Worm (Caenorhabditis elegans) whole organism, L4 larva: ENCODE measurements around the gene nhr-241.

ENCODE experiments used
- F37D6.2 ChIP-seq: sonication (generic microtip); optimal IDR thresholded peaks from 2 replicates; lab custom pipeline; 2016; ENCODE audit warnings: mild to moderate bottlenecking, missing genetic modification characterization, missing compliant biosample characterization
- F44E2.7 ChIP-seq: fragments of 200-800 bp; sonication (Bioruptor generic); IDR thresholded peaks from 2 replicates; pipeline ENCODE4 v2.1.2; 2022; ENCODE audit warnings: missing genetic modification characterization, missing compliant biosample characterization
- F49E8.2 ChIP-seq: sonication (generic microtip); optimal IDR thresholded peaks from 2 replicates; lab custom pipeline; 2016; ENCODE audit warnings: missing compliant biosample characterization, mild to moderate bottlenecking, missing genetic modification characterization, borderline replicate concordance
- Y105C5A.15 ChIP-seq: fragments of 200-800 bp; sonication (Bioruptor generic); IDR thresholded peaks from 2 replicates; pipeline ENCODE4 v1.3.6; 2022; ENCODE audit warnings: missing genetic modification characterization, missing compliant biosample characterization
- Y48G9A.11 ChIP-seq: fragments of 200-800 bp; sonication (Bioruptor generic); IDR thresholded peaks from 2 replicates; pipeline ENCODE4 v1.3.6; 2022; ENCODE audit warnings: missing genetic modification reagents, missing genetic modification characterization, missing compliant biosample characterization
- ZK546.5 ChIP-seq, 2 experiments: sonication (generic microtip); optimal IDR thresholded peaks; 2 replicates each; lab custom pipeline; 2017; ENCODE audit warnings: missing biosample characterization in 2 of 2, missing genetic modification characterization in 2 of 2
- aha-1 ChIP-seq: fragments of 150-350 bp; peaks from one replicate; lab custom pipeline; 2014; ENCODE audit warnings: missing biosample characterization, missing genetic modification characterization
- ama-1 ChIP-seq: fragments of 150-350 bp; optimal IDR thresholded peaks from 2 replicates; lab custom pipeline; 2014; ENCODE audit warnings: inconsistent platforms, mixed read lengths
- attf-4 ChIP-seq: sonication (generic microtip); optimal IDR thresholded peaks from 3 replicates; lab custom pipeline; 2017; ENCODE audit warnings: missing biosample characterization, missing genetic modification characterization
- ceh-28 ChIP-seq: fragments of 150-350 bp; optimal IDR thresholded peaks from 2 replicates; lab custom pipeline; 2014; ENCODE audit warnings: missing biosample characterization, missing genetic modification reagents, missing genetic modification characterization
- ceh-44 ChIP-seq: fragments of 200-800 bp; sonication (Bioruptor generic); IDR thresholded peaks from 2 replicates; pipeline ENCODE4 v1.3.6; 2022; ENCODE audit warnings: missing genetic modification reagents, missing genetic modification characterization, missing compliant biosample characterization
- ces-1 ChIP-seq: fragments of 150-350 bp; sonication (generic microtip); optimal IDR thresholded peaks from 4 replicates; lab custom pipeline; 2014; ENCODE audit warnings: missing biosample characterization, missing genetic modification reagents, missing genetic modification characterization
- daf-16 ChIP-seq, 3 experiments: sonication (generic microtip); optimal IDR thresholded peaks; 2 replicates each; lab custom pipeline; 2016 to 2017; ENCODE audit warnings: missing genetic modification characterization in 3 of 3, missing genetic modification reagents in 3 of 3, mild to moderate bottlenecking in 2 of 3, missing compliant biosample characterization in 2 of 3, missing biosample characterization in 1 of 3, moderate library complexity in 1 of 3
- daf-19 ChIP-seq: fragments of 200-800 bp; sonication (Bioruptor generic); conservative IDR thresholded peaks from 2 replicates; pipeline ENCODE4 v1.3.6; 2022; ENCODE audit warnings: missing genetic modification characterization, missing compliant biosample characterization
- dmd-9 ChIP-seq: fragments of 200-800 bp; sonication (Bioruptor generic); IDR thresholded peaks from 2 replicates; pipeline ENCODE4 v1.3.6; 2022; ENCODE audit warnings: missing genetic modification reagents, missing genetic modification characterization, missing compliant biosample characterization
- dpl-1 ChIP-seq: fragments of 150-350 bp; optimal IDR thresholded peaks from 2 replicates; lab custom pipeline; 2014; ENCODE audit warnings: missing biosample characterization, missing genetic modification reagents, missing genetic modification characterization
- duxl-1 ChIP-seq: sonication (generic microtip); optimal IDR thresholded peaks from 2 replicates; lab custom pipeline; 2016; ENCODE audit warnings: mild to moderate bottlenecking, missing genetic modification characterization, moderate library complexity, missing compliant biosample characterization; ENCODE audit not compliant: poor library complexity
- dve-1 ChIP-seq: sonication (generic microtip); optimal IDR thresholded peaks from 2 replicates; lab custom pipeline; 2017; ENCODE audit warnings: antibody characterized with exemption, mild to moderate bottlenecking, missing genetic modification characterization, missing compliant biosample characterization; ENCODE audit not compliant: insufficient read depth
- fkh-10 ChIP-seq: fragments of 150-350 bp; optimal IDR thresholded peaks from 2 replicates; lab custom pipeline; 2014; ENCODE audit warnings: missing biosample characterization, missing genetic modification reagents, missing genetic modification characterization
- hif-1 ChIP-seq, 2 experiments: sonication (generic microtip); optimal IDR thresholded peaks; 2 replicates each; lab custom pipeline; 2016 to 2017; ENCODE audit warnings: missing compliant biosample characterization in 2 of 2, missing genetic modification characterization in 2 of 2, missing genetic modification reagents in 2 of 2, missing genotype in 2 of 2, mild to moderate bottlenecking in 1 of 2
- hlh-11 ChIP-seq: fragments of 200-800 bp; sonication (Bioruptor generic); optimal IDR thresholded peaks from 2 replicates; lab custom pipeline; 2018; ENCODE audit warnings: mild to moderate bottlenecking, missing genetic modification characterization, missing compliant biosample characterization
- hlh-30 ChIP-seq: sonication (generic microtip); optimal IDR thresholded peaks from 2 replicates; lab custom pipeline; 2017; ENCODE audit warnings: antibody characterized with exemption, mild to moderate bottlenecking, missing genetic modification characterization, missing compliant biosample characterization; ENCODE audit not compliant: insufficient read depth
- hmg-1.1 ChIP-seq: fragments of 200-800 bp; sonication (Bioruptor generic); IDR thresholded peaks from 2 replicates; pipeline ENCODE4 v1.3.6; 2022; ENCODE audit warnings: missing genetic modification reagents, missing genetic modification characterization, missing compliant biosample characterization
- jun-1 ChIP-seq: fragments of 150-350 bp; optimal IDR thresholded peaks from 2 replicates; lab custom pipeline; 2014; ENCODE audit warnings: missing biosample characterization, missing genetic modification reagents, missing genetic modification characterization
- lin-13 ChIP-seq: fragments of 150-350 bp; optimal IDR thresholded peaks from 2 replicates; lab custom pipeline; 2014; ENCODE audit warnings: missing biosample characterization, missing genetic modification reagents, missing genetic modification characterization
- lsy-2 ChIP-seq, 2 experiments: fragments of 150-350 bp in 1 of 2; sonication (generic microtip) in 1 of 2; optimal IDR thresholded peaks; 2 replicates each; lab custom pipeline; 2014 to 2017; ENCODE audit warnings: missing biosample characterization in 2 of 2, missing genetic modification characterization in 2 of 2
- mdl-1 ChIP-seq, 2 experiments: fragments of 150-350 bp in 1 of 2; sonication (generic microtip) in 1 of 2; optimal IDR thresholded peaks; 2 replicates each; lab custom pipeline; 2014 to 2017; ENCODE audit warnings: missing biosample characterization in 2 of 2, missing genetic modification characterization in 2 of 2
- mep-1 ChIP-seq: fragments of 150-350 bp; sonication (generic microtip); optimal IDR thresholded peaks from 3 replicates; lab custom pipeline; 2014; ENCODE audit warnings: missing biosample characterization, missing genetic modification characterization
- mxl-2 ChIP-seq: fragments of 200-800 bp; sonication (Bioruptor generic); conservative IDR thresholded peaks from 2 replicates; pipeline ENCODE4 v1.3.6; 2022; ENCODE audit warnings: missing genetic modification reagents, missing genetic modification characterization, missing compliant biosample characterization
- nhr-102 ChIP-seq: sonication (generic microtip); optimal IDR thresholded peaks from 2 replicates; lab custom pipeline; 2016; ENCODE audit warnings: mild to moderate bottlenecking, missing genetic modification characterization, moderate library complexity, missing compliant biosample characterization
- nhr-11 ChIP-seq: fragments of 150-350 bp; optimal IDR thresholded peaks from 2 replicates; lab custom pipeline; 2014; ENCODE audit warnings: missing biosample characterization, missing genetic modification characterization
- nhr-237 ChIP-seq: sonication (generic microtip); optimal IDR thresholded peaks from 2 replicates; lab custom pipeline; 2017; ENCODE audit warnings: missing biosample characterization, missing genetic modification characterization
- nhr-28 ChIP-seq: fragments of 150-350 bp; optimal IDR thresholded peaks from 2 replicates; lab custom pipeline; 2014; ENCODE audit warnings: missing biosample characterization, missing genetic modification characterization
- nhr-6 ChIP-seq: fragments of 150-350 bp; optimal IDR thresholded peaks from 2 replicates; lab custom pipeline; 2014; ENCODE audit warnings: missing biosample characterization, missing genetic modification characterization
- nhr-77 ChIP-seq: fragments of 150-350 bp; optimal IDR thresholded peaks from 2 replicates; lab custom pipeline; 2014; ENCODE audit warnings: missing biosample characterization, missing genetic modification characterization
- pha-4 ChIP-seq, 2 experiments: fragments of 150-350 bp in 1 of 2; fragments of 200-800 bp in 1 of 2; sonication (Bioruptor generic) in 1 of 2; IDR thresholded peaks in 1 of 2; optimal IDR thresholded peaks in 1 of 2; 2 replicates each; pipeline versions ENCODE4 v1.3.6 to Lab custom; 2014 to 2022; ENCODE audit warnings: missing genetic modification characterization in 2 of 2, missing genetic modification reagents in 2 of 2, missing biosample characterization in 1 of 2, missing compliant biosample characterization in 1 of 2
- rbr-2 ChIP-seq: sonication (generic microtip); optimal IDR thresholded peaks from 2 replicates; lab custom pipeline; 2016; ENCODE audit warnings: missing genotype, missing genetic modification characterization, missing compliant biosample characterization
- set-16 ChIP-seq: fragments of 200-800 bp; sonication (Bioruptor generic); IDR thresholded peaks from 2 replicates; pipeline ENCODE4 v1.3.6; 2022; ENCODE audit warnings: missing genetic modification reagents, missing genetic modification characterization, missing compliant biosample characterization
- skn-1 ChIP-seq: fragments of 150-350 bp; optimal IDR thresholded peaks from 2 replicates; lab custom pipeline; 2014; ENCODE audit warnings: missing biosample characterization, missing genetic modification characterization
- snpc-1.2 ChIP-seq: fragments of 200-800 bp; sonication (Bioruptor generic); IDR thresholded peaks from 2 replicates; pipeline ENCODE4 v1.3.6; 2022; ENCODE audit warnings: missing genetic modification reagents, missing genetic modification characterization, missing compliant biosample characterization
- snpc-4 ChIP-seq: fragments of 150-350 bp; optimal IDR thresholded peaks from 2 replicates; lab custom pipeline; 2014; ENCODE audit warnings: missing biosample characterization, missing genetic modification characterization
- spr-1 ChIP-seq: sonication (generic microtip); optimal IDR thresholded peaks from 2 replicates; lab custom pipeline; 2016; ENCODE audit warnings: mild to moderate bottlenecking, missing genetic modification characterization, missing compliant biosample characterization
- unc-62 ChIP-seq, 3 experiments: fragments of 150-350 bp in 1 of 3; sonication (generic microtip); optimal IDR thresholded peaks in 2 of 3; peaks in 1 of 3; 1 replicate in 1 of 3; 2 replicates in 2 of 3; lab custom pipeline; 2014 to 2017; ENCODE audit warnings: missing biosample characterization in 3 of 3, missing genetic modification characterization in 3 of 3, missing genetic modification reagents in 3 of 3, missing genotype in 1 of 3
- ztf-7 ChIP-seq: fragments of 150-350 bp; optimal IDR thresholded peaks from 2 replicates; lab custom pipeline; 2014; ENCODE audit warnings: missing biosample characterization, missing genetic modification characterization

Gene nhr-241

ce11 chrV:18722510-18723299, 23.5 kb downstream of the nhr-241 start:
- TF ChIP-seq F49E8.2, result no peak
- TF ChIP-seq snpc-1.2, result no peak
- no peak for TF ChIP-seq unc-62 (GFP tag; optimal IDR thresholded peaks at IDR 0.05 in 1 of 2; lab: Kevin White, UChicago)
- no peak for TF ChIP-seq unc-62 (tag; optimal IDR thresholded peaks at IDR 0.05; lab: Kevin White, UChicago)
- TF ChIP-seq spr-1 (tag; lab: Kevin White, UChicago), result no peak
- TF ChIP-seq ZK546.5 (tag; optimal IDR thresholded peaks at IDR 0.05; lab: Kevin White, UChicago), result no peak
- TF ChIP-seq snpc-4 (tag; lab: Kevin White, UChicago), result no peak
- no peak for TF ChIP-seq ztf-7 (tag; lab: Kevin White, UChicago)
- no peak for TF ChIP-seq Y105C5A.15 (GFP tag; lab: Robert Waterston, UW)
- peak; percentile 55; the same call in 1 of the 2 replicates for TF ChIP-seq dmd-9 (GFP tag; lab: Robert Waterston, UW)
- TF ChIP-seq set-16 (GFP tag; lab: Robert Waterston, UW), result peak; percentile 59

ce11 chrV:18723604-18724003, 24.4 kb downstream of the nhr-241 start:
- peak; percentile 54 for TF ChIP-seq nhr-11 (tag; lab: Kevin White, UChicago)
- TF ChIP-seq duxl-1, result peak; percentile 99
- peak; percentile 30 to 36 for TF ChIP-seq mdl-1 (tag; optimal IDR thresholded peaks at IDR 0.05; lab: Kevin White, UChicago)
- no peak for TF ChIP-seq skn-1
- TF ChIP-seq lin-13 (GFP tag; lab: Kevin White, UChicago), result peak; percentile 64
- peak; percentile 80 for TF ChIP-seq hlh-30 (tag; lab: Kevin White, UChicago)
- TF ChIP-seq mxl-2, result no peak
- peak; percentile 24 for TF ChIP-seq attf-4 (tag; lab: Kevin White, UChicago)
- TF ChIP-seq mep-1 (tag; lab: Kevin White, UChicago), result peak; percentile 82
- no peak for TF ChIP-seq ama-1 (lab: Kevin White, UChicago)
- no peak for TF ChIP-seq F44E2.7
- TF ChIP-seq unc-62 (GFP tag; optimal IDR thresholded peaks at IDR 0.05 in 1 of 2; lab: Kevin White, UChicago), result no peak
- TF ChIP-seq unc-62 (tag; optimal IDR thresholded peaks at IDR 0.05; lab: Kevin White, UChicago), result no peak
- TF ChIP-seq nhr-102 (tag; lab: Kevin White, UChicago), result no peak
- peak; percentile 97 for TF ChIP-seq aha-1 (tag; lab: Kevin White, UChicago)
- TF ChIP-seq nhr-28 (tag; lab: Kevin White, UChicago), result peak; percentile 69
- peak; percentile 95 for TF ChIP-seq nhr-6 (tag; lab: Kevin White, UChicago)
- peak; percentile 33 for TF ChIP-seq fkh-10
- TF ChIP-seq Y48G9A.11 (GFP tag; lab: Robert Waterston, UW), result no peak
- no peak for TF ChIP-seq daf-16 (GFP tag; optimal IDR thresholded peaks at IDR 0.05; lab: Kevin White, UChicago)
- peak; percentile 89 for TF ChIP-seq daf-16 (tag; optimal IDR thresholded peaks at IDR 0.05; lab: Kevin White, UChicago)
- peak; percentile 47 for TF ChIP-seq snpc-4 (tag; lab: Kevin White, UChicago)
- TF ChIP-seq nhr-237 (tag; lab: Kevin White, UChicago), result no peak
- no peak for TF ChIP-seq hlh-11
- peak; percentile 81 for TF ChIP-seq ceh-28
- no peak for TF ChIP-seq daf-19 (GFP tag; lab: Robert Waterston, UW)
- TF ChIP-seq hmg-1.1, result peak; percentile 57
- no peak for TF ChIP-seq ces-1 (GFP tag; lab: Kevin White, UChicago)
- peak in 1 of 2 experiments; percentile 19 for TF ChIP-seq hif-1 (tag; optimal IDR thresholded peaks at IDR 0.05; lab: Kevin White, UChicago)
- TF ChIP-seq jun-1 (tag; lab: Kevin White, UChicago), result peak; percentile 28
- no peak for TF ChIP-seq ceh-44 (GFP tag; lab: Robert Waterston, UW)
- peak; percentile 65 for TF ChIP-seq dpl-1 (GFP tag; lab: Kevin White, UChicago)
- TF ChIP-seq dve-1 (tag; lab: Kevin White, UChicago), result peak; percentile 96
- TF ChIP-seq F37D6.2 (tag; lab: Kevin White, UChicago), result peak; percentile 82
- TF ChIP-seq nhr-77 (tag; lab: Kevin White, UChicago), result peak; percentile 72
- peak; percentile 57 to 87 for TF ChIP-seq lsy-2 (tag; optimal IDR thresholded peaks at IDR 0.05; lab: Kevin White, UChicago)
- peak; percentile 86 for TF ChIP-seq rbr-2 (tag; lab: Kevin White, UChicago)
- TF ChIP-seq pha-4 (GFP tag; IDR thresholded peaks at IDR 0.05; lab: Robert Waterston, UW), result no peak
- peak; percentile 79 for TF ChIP-seq pha-4 (tag; optimal IDR thresholded peaks at IDR 0.05; lab: Kevin White, UChicago)
- TF ChIP-seq, all 104 proteins: peak for 24
